Fruit fly (Drosophila melanogaster): ENCODE results near the gene CG4686.

Gene CG4686

DNA sequence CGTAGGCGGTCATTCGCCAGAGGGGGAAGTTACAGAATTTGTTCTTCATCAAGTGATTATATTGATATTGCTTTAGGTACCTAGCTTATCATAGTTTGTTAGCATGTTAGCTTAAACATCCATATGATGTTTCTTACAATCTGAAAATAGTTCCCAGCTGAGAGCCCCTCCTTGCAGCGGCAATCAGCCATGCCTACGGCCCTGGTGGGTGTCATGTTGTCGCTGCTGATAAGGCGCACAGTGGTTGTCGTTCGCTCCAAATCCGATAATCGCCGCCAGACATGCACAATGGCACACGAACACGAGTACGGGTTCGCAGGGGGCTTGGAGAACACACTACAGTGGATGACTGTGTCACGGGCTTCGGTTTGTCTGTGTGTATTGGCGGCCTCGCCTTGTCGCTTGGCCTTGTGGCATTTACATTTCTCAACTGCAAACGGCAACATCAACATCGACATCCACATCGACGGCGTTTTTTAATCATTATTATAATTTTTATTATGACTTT lies 41.7 kb downstream of the CG4686 start (continued):
- TF ChIP-seq CG2875 (GFP tag; optimal IDR thresholded peaks at IDR 0.05) (peak; percentile 50), nau (GFP tag; optimal IDR thresholded peaks at IDR 0.05) (peak; percentile 70), NfI (GFP tag; optimal IDR thresholded peaks at IDR 0.05) (peak; percentile 74), CG1832 (GFP tag; optimal IDR thresholded peaks at IDR 0.05) (no peak), CG10654 (GFP tag; optimal IDR thresholded peaks at IDR 0.05) (peak; percentile 28), CG33213 (GFP tag; optimal IDR thresholded peaks at IDR 0.05) (peak; percentile 7), cato (GFP tag; optimal IDR thresholded peaks at IDR 0.05; ENCODE audit: borderline replicate concordance) (peak; percentile 40), CG9609 (GFP tag; optimal IDR thresholded peaks at IDR 0.05) (peak; percentile 79), jigr1 (GFP tag; IDR thresholded peaks at IDR 0.05) (peak; percentile 70; the same call in 2 of the 3 replicates), D19A (tag; optimal IDR thresholded peaks at IDR 0.05) (peak; percentile 38), lmd (GFP tag; IDR thresholded peaks at IDR 0.05) (peak; percentile 89), CG32767 (GFP tag; IDR thresholded peaks at IDR 0.05) (peak; percentile 62; the same call in 1 of the 2 replicates), kni (GFP tag; optimal IDR thresholded peaks at IDR 0.05) (no peak), CG4404 (GFP tag; IDR thresholded peaks at IDR 0.05) (peak; percentile 66), B-H2 (GFP tag; optimal IDR thresholded peaks at IDR 0.05) (no peak), kay (GFP tag; optimal IDR thresholded peaks at IDR 0.05) (peak; percentile 40), sd (tag; optimal IDR thresholded peaks at IDR 0.05) (peak; percentile 53), Abd-B (GFP tag; optimal IDR thresholded peaks at IDR 0.05) (peak; percentile 78), sima (GFP tag; optimal IDR thresholded peaks at IDR 0.05) (no peak), otp (GFP tag; IDR thresholded peaks at IDR 0.05) (peak; percentile 72; the same call in 1 of the 3 replicates), CG3995 (GFP tag; optimal IDR thresholded peaks at IDR 0.05) (peak; percentile 44), ap (GFP tag; IDR thresholded peaks at IDR 0.05) (peak; percentile 58), grn (GFP tag; optimal IDR thresholded peaks at IDR 0.05) (no peak), CG6683 (GFP tag; optimal IDR thresholded peaks at IDR 0.05) (peak; percentile 37), zfh1 (GFP tag; IDR thresholded peaks at IDR 0.05) (peak; percentile 81), ro (GFP tag; IDR thresholded peaks at IDR 0.05) (peak; percentile 38; the same call in 1 of the 2 replicates), CG16815 (GFP tag; optimal IDR thresholded peaks at IDR 0.05) (peak; percentile 68), CG34376 (GFP tag; optimal IDR thresholded peaks at IDR 0.05) (peak; percentile 44), CG17359 (tag; optimal IDR thresholded peaks at IDR 0.05) (peak; percentile 77), odd (GFP tag; optimal IDR thresholded peaks at IDR 0.05) (peak; percentile 72), CG14860 (GFP tag; IDR thresholded peaks at IDR 0.05; ENCODE audit: partially characterized antibody) (no peak), grau (tag; optimal IDR thresholded peaks at IDR 0.05) (peak; percentile 84), CG9797 (GFP tag; optimal IDR thresholded peaks at IDR 0.05) (no peak), fd64A (GFP tag; optimal IDR thresholded peaks at IDR 0.05) (peak; percentile 49), Lhr (GFP tag; optimal IDR thresholded peaks at IDR 0.05) (peak; percentile 11), CG4707 (GFP tag; optimal IDR thresholded peaks at IDR 0.05) (peak; percentile 98), CG2678 (tag; optimal IDR thresholded peaks at IDR 0.05) (peak; percentile 83), CG12155 (GFP tag; optimal IDR thresholded peaks at IDR 0.05) (peak; percentile 80), knrl (GFP tag; IDR thresholded peaks at IDR 0.05; ENCODE audit: partially characterized antibody) (0 out of 3 replicates have a peak, but pooled peaks have one; percentile 6), toy (GFP tag; IDR thresholded peaks at IDR 0.05) (peak; percentile 75), gsb-n (tag; optimal IDR thresholded peaks at IDR 0.05) (peak; percentile 23), ash1 (GFP tag; optimal IDR thresholded peaks at IDR 0.05) (no peak), CG7786 (GFP tag; optimal IDR thresholded peaks at IDR 0.05) (peak; percentile 85), pnt (GFP tag; optimal IDR thresholded peaks at IDR 0.05) (peak; percentile 64), CG13287 (GFP tag; IDR thresholded peaks at IDR 0.05; ENCODE audit: partially characterized antibody) (no peak), CG4328 (GFP tag; optimal IDR thresholded peaks at IDR 0.05) (peak; percentile 12), Opbp (GFP tag; IDR thresholded peaks at IDR 0.05; ENCODE audit: partially characterized antibody) (no peak), CG3838 (GFP tag; optimal IDR thresholded peaks at IDR 0.05) (no peak), CG14965 (GFP tag; optimal IDR thresholded peaks at IDR 0.05; ENCODE audit: borderline replicate concordance) (peak; percentile 14), CG8478 (optimal IDR thresholded peaks at IDR 0.05) (no peak)

Data from whole organism, embryonic.